Worm (Caenorhabditis elegans) whole organism, L4/young adult: ENCODE data around the gene wdr-46.

Source experiments
- W03F9.2 ChIP-seq: fragments of 150-350 bp; optimal IDR thresholded peaks from 2 replicates; lab custom pipeline; 2014; ENCODE audit warnings: missing biosample characterization, missing genetic modification characterization
- dao-5 ChIP-seq: sonication (generic microtip); optimal IDR thresholded peaks from 2 replicates; lab custom pipeline; 2016; ENCODE audit warnings: missing genotype, missing genetic modification characterization, moderate library complexity, missing compliant biosample characterization
- him-1 ChIP-seq: sonication (generic microtip); optimal IDR thresholded peaks from 2 replicates; lab custom pipeline; 2016; ENCODE audit warnings: missing genotype, missing genetic modification reagents, missing genetic modification characterization, missing compliant biosample characterization

wdr-46 gene

ce11 chrIV:12364964-12365363 lies 7.1 kb upstream of the wdr-46 start:
- no peak for TF ChIP-seq him-1 (tag; lab: Kevin White, UChicago)
- TF ChIP-seq dao-5 (tag; lab: Kevin White, UChicago): no peak
- TF ChIP-seq W03F9.2 (tag; lab: Kevin White, UChicago): no peak

- no peak for TF ChIP-seq W03F9.2 (tag; lab: Kevin White, UChicago)
- TF ChIP-seq dao-5 (tag; lab: Kevin White, UChicago): no peak
- TF ChIP-seq him-1 (tag; lab: Kevin White, UChicago): no peak
These were observed 5.5 kb upstream of the wdr-46 start for ce11 chrIV:12366571-12366970.

- no peak for TF ChIP-seq W03F9.2 (tag; lab: Kevin White, UChicago)
- no peak for TF ChIP-seq him-1 (tag; lab: Kevin White, UChicago)
- no peak for TF ChIP-seq dao-5 (tag; lab: Kevin White, UChicago)
These were observed 713 bp upstream of the wdr-46 start for ce11 chrIV:12371340-12371739.

- TF ChIP-seq W03F9.2 (tag; lab: Kevin White, UChicago) (no peak), him-1 (tag; lab: Kevin White, UChicago) (no peak), dao-5 (tag; lab: Kevin White, UChicago) (no peak)
These were observed 4.0 kb downstream of the wdr-46 start, which contains the start of gene atz-1 for ce11 chrIV:12376021-12376420. Gene atz-1 (minus strand): TSS chrIV:12376121.

ce11 chrIV:12378919-12379318 lies 6.9 kb downstream of the wdr-46 start:
- no peak for TF ChIP-seq W03F9.2 (tag; lab: Kevin White, UChicago)
- no peak for TF ChIP-seq dao-5 (tag; lab: Kevin White, UChicago)
- TF ChIP-seq him-1 (tag; lab: Kevin White, UChicago): no peak

- TF ChIP-seq dao-5 (tag; lab: Kevin White, UChicago): no peak
- TF ChIP-seq him-1 (tag; lab: Kevin White, UChicago): no peak
- TF ChIP-seq W03F9.2 (tag; lab: Kevin White, UChicago): no peak
These were observed 7.7 kb downstream of the wdr-46 start, which contains the start of gene thn-1 for ce11 chrIV:12379784-12380183. Gene thn-1 (plus strand): TSS chrIV:12380084.

ce11 chrIV:12382864-12383263 lies 10.8 kb downstream of the wdr-46 start, which contains the start of gene thn-2:
Gene thn-2 (plus strand): TSS chrIV:12383170.
- no peak for TF ChIP-seq him-1 (tag; lab: Kevin White, UChicago)
- no peak for TF ChIP-seq W03F9.2 (tag; lab: Kevin White, UChicago)
- no peak for TF ChIP-seq dao-5 (tag; lab: Kevin White, UChicago)

- TF ChIP-seq dao-5 (tag; lab: Kevin White, UChicago): no peak
- TF ChIP-seq W03F9.2 (tag; lab: Kevin White, UChicago): no peak
- no peak for TF ChIP-seq him-1 (tag; lab: Kevin White, UChicago)
These were observed 13.0 kb downstream of the wdr-46 start, which contains the start of gene F28D1.6 for ce11 chrIV:12385061-12385460. Gene F28D1.6 (minus strand): TSS chrIV:12385161.

- no peak for TF ChIP-seq dao-5 (tag; lab: Kevin White, UChicago)
- no peak for TF ChIP-seq him-1 (tag; lab: Kevin White, UChicago)
- no peak for TF ChIP-seq W03F9.2 (tag; lab: Kevin White, UChicago)
These were observed 17.9 kb downstream of the wdr-46 start, which contains the start of gene spe-45 for ce11 chrIV:12389951-12390350. Gene spe-45 (minus strand): TSS chrIV:12390095.

- TF ChIP-seq him-1 (tag; lab: Kevin White, UChicago) (peak; percentile 87), W03F9.2 (tag; lab: Kevin White, UChicago) (peak; percentile 94), dao-5 (tag; lab: Kevin White, UChicago) (no peak)
These were observed 19.1 kb downstream of the wdr-46 start, which contains the start of the genes rps-23 and dpm-3 for ce11 chrIV:12391003-12391637. Gene rps-23 (minus strand): TSS chrIV:12391053. Gene dpm-3 (plus strand): TSS chrIV:12391587.

- TF ChIP-seq W03F9.2 (tag; lab: Kevin White, UChicago): no peak
- no peak for TF ChIP-seq dao-5 (tag; lab: Kevin White, UChicago)
- TF ChIP-seq him-1 (tag; lab: Kevin White, UChicago): no peak
These were observed 24.7 kb downstream of the wdr-46 start for ce11 chrIV:12396645-12397258.

ce11 chrIV:12398437-12398836 lies 26.4 kb downstream of the wdr-46 start, which contains the start of gene acs-20:
Gene acs-20 (minus strand): TSS chrIV:12398706.
- TF ChIP-seq W03F9.2 (tag; lab: Kevin White, UChicago) (no peak), dao-5 (tag; lab: Kevin White, UChicago) (no peak), him-1 (tag; lab: Kevin White, UChicago) (no peak)

- TF ChIP-seq dao-5 (tag; lab: Kevin White, UChicago): no peak
- TF ChIP-seq W03F9.2 (tag; lab: Kevin White, UChicago): no peak
- no peak for TF ChIP-seq him-1 (tag; lab: Kevin White, UChicago)
These were observed 27.9 kb downstream of the wdr-46 start for ce11 chrIV:12399983-12400382.
